Worm (Caenorhabditis elegans) whole organism, young adult: ENCODE measurements around the gene F18G5.1.

Experiments
- B0035.1 ChIP-seq: sonication (generic microtip); optimal IDR thresholded peaks from 2 replicates; lab custom pipeline; 2016; ENCODE audit warnings: missing genetic modification characterization, mild to moderate bottlenecking, missing compliant biosample characterization, missing genotype, missing genetic modification reagents
- C17E4.6 ChIP-seq: fragments of 200-800 bp; sonication (Bioruptor generic); IDR thresholded peaks from 2 replicates; pipeline ENCODE4 v1.3.6; 2022; ENCODE audit warnings: missing genetic modification reagents, missing genetic modification characterization, missing compliant biosample characterization
- K11D2.4 ChIP-seq: fragments of 200-800 bp; sonication (Bioruptor generic); IDR thresholded peaks from 2 replicates; pipeline ENCODE4 v1.3.6; 2022; ENCODE audit warnings: missing genetic modification reagents, missing genetic modification characterization, missing compliant biosample characterization
- Y53G8AR.9 ChIP-seq: fragments of 200-800 bp; sonication (Bioruptor generic); conservative IDR thresholded peaks from 2 replicates; pipeline ENCODE4 v1.3.6; 2022; ENCODE audit warnings: missing genetic modification reagents, missing genetic modification characterization, missing compliant biosample characterization
- attf-3 ChIP-seq: fragments of 200-800 bp; sonication (Bioruptor generic); conservative IDR thresholded peaks from 2 replicates; pipeline ENCODE4 v1.3.6; 2022; ENCODE audit warnings: missing genetic modification reagents, missing genetic modification characterization, missing compliant biosample characterization
- cebp-2 ChIP-seq: fragments of 200-800 bp; sonication (Bioruptor generic); IDR thresholded peaks from 2 replicates; pipeline ENCODE4 v1.3.6; 2022; ENCODE audit warnings: missing genetic modification characterization, missing compliant biosample characterization
- ceh-79 ChIP-seq: sonication (generic microtip); optimal IDR thresholded peaks from 2 replicates; lab custom pipeline; 2017; ENCODE audit warnings: mild to moderate bottlenecking, missing genetic modification characterization, missing compliant biosample characterization
- hrde-1 ChIP-seq: sonication (generic microtip); optimal IDR thresholded peaks from 2 replicates; lab custom pipeline; 2016; ENCODE audit warnings: missing genetic modification characterization, mild to moderate bottlenecking, missing compliant biosample characterization, moderate library complexity, missing genotype, missing genetic modification reagents, borderline replicate concordance
- lin-26 ChIP-seq: fragments of 200-800 bp; sonication (Bioruptor generic); IDR thresholded peaks from 2 replicates; pipeline ENCODE4 v1.3.6; 2022; ENCODE audit warnings: missing genetic modification reagents, missing genetic modification characterization, missing compliant biosample characterization
- rec-8 ChIP-seq, 2 experiments: sonication (generic microtip); optimal IDR thresholded peaks; 2 replicates each; lab custom pipeline; 2016; ENCODE audit warnings: mild to moderate bottlenecking in 2 of 2, missing genetic modification characterization in 2 of 2, missing genetic modification reagents in 2 of 2, missing genotype in 2 of 2, missing biosample characterization in 1 of 2, missing compliant biosample characterization in 1 of 2, moderate library complexity in 1 of 2
- snpc-4 ChIP-seq, 5 experiments: fragments of 150-350 bp in 1 of 5; sonication (generic microtip) in 4 of 5; optimal IDR thresholded peaks; 2 replicates each; lab custom pipeline; 2014 to 2018; ENCODE audit warnings: missing genetic modification characterization in 5 of 5, missing biosample characterization in 3 of 5, antibody characterized with exemption in 2 of 5, mild to moderate bottlenecking in 2 of 5, missing compliant biosample characterization in 2 of 5, missing genotype in 2 of 5, moderate library complexity in 2 of 5, missing genetic modification reagents in 1 of 5
- xnd-1 ChIP-seq: sonication (generic microtip); optimal IDR thresholded peaks from 2 replicates; lab custom pipeline; 2016; ENCODE audit warnings: missing genotype, missing genetic modification reagents, missing genetic modification characterization, missing compliant biosample characterization

DNA sequence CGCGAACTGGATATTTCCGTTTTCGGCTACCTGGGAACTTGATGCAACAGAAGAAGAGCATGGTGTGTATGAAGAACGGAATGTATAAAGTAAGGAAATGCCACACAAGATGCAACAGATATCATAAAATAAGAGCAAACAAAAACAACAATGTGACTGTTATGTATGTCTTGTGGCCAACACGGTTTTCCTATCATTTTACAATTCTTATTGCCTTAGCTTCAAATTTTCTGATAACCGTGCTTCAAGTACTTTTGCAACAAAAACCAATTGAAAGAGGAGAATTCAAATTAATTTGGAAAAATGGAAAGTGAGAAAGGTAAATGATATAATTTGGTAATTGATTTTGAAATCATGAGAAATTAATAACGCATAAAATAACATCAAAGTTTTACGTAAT, 28.1 kb upstream of the F18G5.1 start:
- TF ChIP-seq C17E4.6 (GFP tag; lab: Robert Waterston, UW) (no peak), attf-3 (GFP tag; lab: Robert Waterston, UW) (no peak), xnd-1 (no peak), cebp-2 (GFP tag; lab: Robert Waterston, UW) (no peak), B0035.1 (tag; lab: Kevin White, UChicago) (no peak), lin-26 (GFP tag; lab: Robert Waterston, UW) (no peak), rec-8 (tag; optimal IDR thresholded peaks at IDR 0.05; lab: Kevin White, UChicago) (no peak), hrde-1 (tag; lab: Kevin White, UChicago) (no peak), Y53G8AR.9 (GFP tag; lab: Robert Waterston, UW) (no peak), snpc-4 (GFP tag; optimal IDR thresholded peaks at IDR 0.05; lab: Kevin White, UChicago) (no peak), snpc-4 (tag; optimal IDR thresholded peaks at IDR 0.05; lab: Kevin White, UChicago) (no peak), ceh-79 (tag; lab: Kevin White, UChicago) (no peak), K11D2.4 (GFP tag; lab: Robert Waterston, UW) (no peak)
